Worm (Caenorhabditis elegans) whole organism, young adult: ENCODE measurements around the gene fog-2.

ENCODE experiments used
- B0261.1 ChIP-seq: sonication (generic microtip); optimal IDR thresholded peaks from 2 replicates; lab custom pipeline; 2016; ENCODE audit warnings: mild to moderate bottlenecking, missing genetic modification characterization, moderate library complexity, missing compliant biosample characterization
- akir-1 ChIP-seq: fragments of 200-800 bp; sonication (Bioruptor generic); optimal IDR thresholded peaks from 2 replicates; lab custom pipeline; 2018; ENCODE audit warnings: mild to moderate bottlenecking, missing genetic modification characterization, moderate library complexity, missing compliant biosample characterization
- ama-1 ChIP-seq, 3 experiments: fragments of 150-350 bp in 1 of 3; sonication (generic microtip) in 2 of 3; optimal IDR thresholded peaks; 2 replicates each; lab custom pipeline; 2014 to 2018; ENCODE audit warnings: missing biosample characterization in 2 of 3, missing genetic modification characterization in 2 of 3, missing genetic modification reagents in 2 of 3
- dpff-1 ChIP-seq: sonication (generic microtip); optimal IDR thresholded peaks from 2 replicates; lab custom pipeline; 2017; ENCODE audit warnings: mild to moderate bottlenecking, missing genetic modification characterization, missing compliant biosample characterization
- lag-1 ChIP-seq: fragments of 200-800 bp; sonication (Bioruptor generic); IDR thresholded peaks from 2 replicates; pipeline ENCODE4 v1.3.6; 2022; ENCODE audit warnings: missing genetic modification reagents, missing genetic modification characterization, missing compliant biosample characterization
- let-607 ChIP-seq, 2 experiments: fragments of 200-800 bp in 1 of 2; sonication (Bioruptor generic) in 1 of 2; sonication (generic microtip) in 1 of 2; optimal IDR thresholded peaks; 2 replicates each; lab custom pipeline; 2016 to 2018; ENCODE audit warnings: mild to moderate bottlenecking in 2 of 2, missing compliant biosample characterization in 2 of 2, missing genetic modification characterization in 2 of 2, moderate library complexity in 2 of 2, missing genotype in 1 of 2
- nhr-179 ChIP-seq: sonication (generic microtip); optimal IDR thresholded peaks from 2 replicates; lab custom pipeline; 2016; ENCODE audit warnings: mild to moderate bottlenecking, missing genetic modification characterization, missing compliant biosample characterization
- pha-4 ChIP-seq: fragments of 150-350 bp; sonication (generic microtip); optimal IDR thresholded peaks from 2 replicates; lab custom pipeline; 2014; ENCODE audit warnings: missing biosample characterization, missing genetic modification reagents, missing genetic modification characterization
- unc-130 ChIP-seq: sonication (generic microtip); optimal IDR thresholded peaks from 2 replicates; lab custom pipeline; 2016; ENCODE audit warnings: missing genetic modification reagents, missing genetic modification characterization, missing compliant biosample characterization

ce11 chrV:20203085-20203484 lies 4.0 kb downstream of the fog-2 start, which contains the start of gene fbxa-113:
- no peak for TF ChIP-seq akir-1 (GFP tag; lab: Kevin White, UChicago)
- TF ChIP-seq pha-4: no peak
- TF ChIP-seq ama-1 (optimal IDR thresholded peaks at IDR 0.05; lab: Kevin White, UChicago): no peak
- TF ChIP-seq ama-1 (GFP tag; optimal IDR thresholded peaks at IDR 0.05; lab: Kevin White, UChicago): no peak
- no peak for TF ChIP-seq B0261.1 (tag; lab: Kevin White, UChicago)
- TF ChIP-seq let-607 (tag; optimal IDR thresholded peaks at IDR 0.05; lab: Kevin White, UChicago): no peak
- no peak for TF ChIP-seq nhr-179 (tag; lab: Kevin White, UChicago)
- no peak for TF ChIP-seq dpff-1 (tag; lab: Kevin White, UChicago)
- no peak for TF ChIP-seq unc-130 (GFP tag; lab: Kevin White, UChicago)
- no peak for TF ChIP-seq lag-1 (GFP tag; lab: Robert Waterston, UW)
